Worm (Caenorhabditis elegans) whole organism, late embryonic: Measurements from ENCODE around the gene srh-131.

Experiments used
- C38D4.7 ChIP-seq: fragments of 200-800 bp; sonication (Bioruptor generic); optimal IDR thresholded peaks from 2 replicates; lab custom pipeline; 2018; ENCODE audit warnings: mild to moderate bottlenecking, missing genetic modification characterization, moderate library complexity, missing compliant biosample characterization
- F13H6.1 ChIP-seq: sonication (generic microtip); optimal IDR thresholded peaks from 2 replicates; lab custom pipeline; 2016; ENCODE audit warnings: missing genetic modification characterization, missing compliant biosample characterization
- K09A11.1 ChIP-seq: sonication (generic microtip); optimal IDR thresholded peaks from 2 replicates; lab custom pipeline; 2017; ENCODE audit warnings: antibody characterized with exemption, mild to moderate bottlenecking, missing genetic modification characterization, missing compliant biosample characterization; ENCODE audit not compliant: insufficient read depth
- Y22D7AL.16 ChIP-seq: sonication (generic microtip); optimal IDR thresholded peaks from 2 replicates; lab custom pipeline; 2016; ENCODE audit warnings: missing genetic modification characterization, missing compliant biosample characterization
- ceh-14 ChIP-seq: sonication (generic microtip); optimal IDR thresholded peaks from 2 replicates; lab custom pipeline; 2016; ENCODE audit warnings: missing genotype, missing genetic modification characterization, missing compliant biosample characterization
- ceh-18 ChIP-seq: sonication (generic microtip); optimal IDR thresholded peaks from 2 replicates; lab custom pipeline; 2016; ENCODE audit warnings: missing genetic modification characterization, missing compliant biosample characterization
- ceh-19 ChIP-seq: fragments of 200-800 bp; sonication (Bioruptor generic); optimal IDR thresholded peaks from 2 replicates; lab custom pipeline; 2018; ENCODE audit warnings: mild to moderate bottlenecking, missing genetic modification characterization, missing compliant biosample characterization
- ceh-22 ChIP-seq: sonication (generic microtip); optimal IDR thresholded peaks from 2 replicates; lab custom pipeline; 2017; ENCODE audit warnings: missing biosample characterization, missing genetic modification characterization
- ceh-24 ChIP-seq: sonication (generic microtip); optimal IDR thresholded peaks from 2 replicates; lab custom pipeline; 2016; ENCODE audit warnings: mild to moderate bottlenecking, missing genetic modification characterization, missing compliant biosample characterization
- ceh-30 ChIP-seq: fragments of 150-350 bp; optimal IDR thresholded peaks from 2 replicates; lab custom pipeline; 2014; ENCODE audit warnings: missing biosample characterization, missing genetic modification characterization
- ceh-31 ChIP-seq: sonication (generic microtip); optimal IDR thresholded peaks from 2 replicates; lab custom pipeline; 2016; ENCODE audit warnings: missing genetic modification characterization, missing compliant biosample characterization
- ceh-34 ChIP-seq: sonication (generic microtip); optimal IDR thresholded peaks from 2 replicates; lab custom pipeline; 2016; ENCODE audit warnings: mild to moderate bottlenecking, missing genetic modification characterization, missing compliant biosample characterization
- ceh-48 ChIP-seq: sonication (generic microtip); optimal IDR thresholded peaks from 2 replicates; lab custom pipeline; 2016; ENCODE audit warnings: missing genetic modification characterization, inconsistent platforms, missing compliant biosample characterization
- ceh-6 ChIP-seq: fragments of 200-800 bp; sonication (Bioruptor generic); optimal IDR thresholded peaks from 2 replicates; lab custom pipeline; 2018; ENCODE audit warnings: mild to moderate bottlenecking, missing genetic modification characterization, missing compliant biosample characterization
- dmd-4 ChIP-seq: sonication (generic microtip); optimal IDR thresholded peaks from 2 replicates; lab custom pipeline; 2016; ENCODE audit warnings: borderline replicate concordance, missing genetic modification characterization, missing compliant biosample characterization
- dve-1 ChIP-seq: sonication (generic microtip); optimal IDR thresholded peaks from 2 replicates; lab custom pipeline; 2017; ENCODE audit warnings: antibody characterized with exemption, mild to moderate bottlenecking, missing genetic modification characterization, missing compliant biosample characterization
- elt-2 ChIP-seq: sonication (generic microtip); optimal IDR thresholded peaks from 2 replicates; lab custom pipeline; 2016; ENCODE audit warnings: missing genetic modification reagents, missing genetic modification characterization, missing compliant biosample characterization
- ets-4 ChIP-seq: sonication (generic microtip); optimal IDR thresholded peaks from 2 replicates; lab custom pipeline; 2016; ENCODE audit warnings: missing genetic modification characterization, missing compliant biosample characterization
- eyg-1 ChIP-seq: sonication (generic microtip); optimal IDR thresholded peaks from 2 replicates; lab custom pipeline; 2016; ENCODE audit warnings: missing genotype, missing genetic modification characterization, missing compliant biosample characterization
- gmeb-2 ChIP-seq: sonication (generic microtip); optimal IDR thresholded peaks from 2 replicates; lab custom pipeline; 2016; ENCODE audit warnings: missing genetic modification characterization, inconsistent platforms, missing compliant biosample characterization
- hlh-13 ChIP-seq: fragments of 200-800 bp; sonication (Bioruptor generic); optimal IDR thresholded peaks from 2 replicates; lab custom pipeline; 2018; ENCODE audit warnings: mild to moderate bottlenecking, missing genetic modification characterization, missing compliant biosample characterization
- hlh-30 ChIP-seq: sonication (generic microtip); optimal IDR thresholded peaks from 2 replicates; lab custom pipeline; 2017; ENCODE audit warnings: antibody characterized with exemption, missing genetic modification characterization, missing compliant biosample characterization; ENCODE audit not compliant: insufficient read depth
- lin-11 ChIP-seq: fragments of 200-800 bp; sonication (Bioruptor generic); optimal IDR thresholded peaks from 2 replicates; lab custom pipeline; 2018; ENCODE audit warnings: mild to moderate bottlenecking, missing genetic modification characterization, missing compliant biosample characterization
- madf-2 ChIP-seq: sonication (generic microtip); optimal IDR thresholded peaks from 2 replicates; lab custom pipeline; 2017; ENCODE audit warnings: missing genetic modification characterization, missing compliant biosample characterization
- nfya-1 ChIP-seq: sonication (generic microtip); optimal IDR thresholded peaks from 2 replicates; lab custom pipeline; 2017; ENCODE audit warnings: missing genetic modification characterization, mild to moderate bottlenecking, missing compliant biosample characterization, antibody characterized with exemption, moderate library complexity
- nhr-232 ChIP-seq: sonication (generic microtip); optimal IDR thresholded peaks from 2 replicates; lab custom pipeline; 2016; ENCODE audit warnings: missing genetic modification characterization, missing compliant biosample characterization
- pag-3 ChIP-seq: sonication (generic microtip); optimal IDR thresholded peaks from 2 replicates; lab custom pipeline; 2016; ENCODE audit warnings: missing compliant biosample characterization, missing genetic modification characterization, borderline replicate concordance
- pat-9 ChIP-seq: fragments of 200-800 bp; sonication (Bioruptor generic); optimal IDR thresholded peaks from 2 replicates; lab custom pipeline; 2018; ENCODE audit warnings: mild to moderate bottlenecking, missing genetic modification characterization, moderate library complexity, missing compliant biosample characterization
- pax-1 ChIP-seq: fragments of 150-350 bp; optimal IDR thresholded peaks from 2 replicates; lab custom pipeline; 2014; ENCODE audit warnings: missing biosample characterization, missing genetic modification characterization
- pqm-1 ChIP-seq: sonication (generic microtip); optimal IDR thresholded peaks from 2 replicates; lab custom pipeline; 2016; ENCODE audit warnings: missing genetic modification characterization, missing compliant biosample characterization
- pros-1 ChIP-seq: fragments of 150-350 bp; optimal IDR thresholded peaks from 2 replicates; lab custom pipeline; 2014; ENCODE audit warnings: missing biosample characterization, missing genetic modification reagents, missing genetic modification characterization
- ref-2 ChIP-seq: sonication (generic microtip); optimal IDR thresholded peaks from 2 replicates; lab custom pipeline; 2016; ENCODE audit warnings: missing genetic modification characterization, missing compliant biosample characterization
- rnt-1 ChIP-seq: sonication (generic microtip); optimal IDR thresholded peaks from 2 replicates; lab custom pipeline; 2016; ENCODE audit warnings: missing genetic modification characterization, missing compliant biosample characterization
- sdc-2 ChIP-seq: sonication (generic microtip); optimal IDR thresholded peaks from 2 replicates; lab custom pipeline; 2016; ENCODE audit warnings: missing genotype, missing genetic modification characterization, missing compliant biosample characterization
- syd-9 ChIP-seq: sonication (generic microtip); optimal IDR thresholded peaks from 2 replicates; lab custom pipeline; 2016; ENCODE audit warnings: mild to moderate bottlenecking, missing genetic modification characterization, moderate library complexity, missing compliant biosample characterization
- tbx-2 ChIP-seq: sonication (generic microtip); optimal IDR thresholded peaks from 2 replicates; lab custom pipeline; 2016; ENCODE audit warnings: missing genetic modification characterization, missing compliant biosample characterization
- tbx-7 ChIP-seq: sonication (generic microtip); optimal IDR thresholded peaks from 2 replicates; lab custom pipeline; 2016; ENCODE audit warnings: missing genotype, missing genetic modification characterization, missing compliant biosample characterization
- ttx-3 ChIP-seq: sonication (generic microtip); optimal IDR thresholded peaks from 2 replicates; lab custom pipeline; 2016; ENCODE audit warnings: missing genetic modification reagents, missing genetic modification characterization, missing compliant biosample characterization
- unc-3 ChIP-seq, 2 experiments: fragments of 200-800 bp in 1 of 2; sonication (Bioruptor generic) in 1 of 2; sonication (generic microtip) in 1 of 2; conservative IDR thresholded peaks in 1 of 2; optimal IDR thresholded peaks in 1 of 2; 2 replicates each; pipeline versions ENCODE4 v1.3.6 to Lab custom; 2016 to 2022; ENCODE audit warnings: missing compliant biosample characterization in 2 of 2, missing genetic modification characterization in 2 of 2, missing genetic modification reagents in 1 of 2
- unc-42 ChIP-seq: sonication (generic microtip); optimal IDR thresholded peaks from 2 replicates; lab custom pipeline; 2016; ENCODE audit warnings: missing genotype, missing genetic modification characterization, missing compliant biosample characterization
- unc-55 ChIP-seq: sonication (generic microtip); optimal IDR thresholded peaks from 2 replicates; lab custom pipeline; 2017; ENCODE audit warnings: missing biosample characterization, missing genetic modification reagents, missing genetic modification characterization
- unc-86 ChIP-seq: sonication (generic microtip); optimal IDR thresholded peaks from 2 replicates; lab custom pipeline; 2016; ENCODE audit warnings: missing genetic modification characterization, missing compliant biosample characterization
- zip-5 ChIP-seq: sonication (generic microtip); optimal IDR thresholded peaks from 2 replicates; lab custom pipeline; 2016; ENCODE audit warnings: missing genetic modification characterization, missing compliant biosample characterization

srh-131 gene

ce11 chrV:17005189-17005588 lies at the start of gene srh-131:
srh-131 (plus strand) TSS chrV:17005489.
- TF ChIP-seq ttx-3 (tag; lab: Kevin White, UChicago) (no peak), F13H6.1 (tag; lab: Kevin White, UChicago) (no peak), ceh-24 (tag; lab: Kevin White, UChicago) (no peak), zip-5 (tag; lab: Kevin White, UChicago) (no peak), gmeb-2 (tag; lab: Kevin White, UChicago) (no peak), syd-9 (tag; lab: Kevin White, UChicago) (no peak), hlh-13 (no peak), nfya-1 (tag; lab: Kevin White, UChicago) (no peak), unc-3 (GFP tag; conservative IDR thresholded peaks at IDR 0.05; lab: Robert Waterston, UW) (no peak), unc-3 (tag; optimal IDR thresholded peaks at IDR 0.05; lab: Kevin White, UChicago) (no peak), ceh-22 (no peak), ceh-30 (tag; lab: Kevin White, UChicago) (no peak), dmd-4 (tag; lab: Kevin White, UChicago) (no peak), sdc-2 (tag; lab: Kevin White, UChicago) (no peak), pqm-1 (tag; lab: Kevin White, UChicago) (no peak)

- TF ChIP-seq nfya-1 (tag; lab: Kevin White, UChicago) (no peak), ceh-30 (tag; lab: Kevin White, UChicago) (no peak), ceh-24 (tag; lab: Kevin White, UChicago) (no peak), eyg-1 (tag; lab: Kevin White, UChicago) (no peak), ceh-48 (no peak), madf-2 (tag; lab: Kevin White, UChicago) (no peak), lin-11 (tag; lab: Kevin White, UChicago) (no peak), pat-9 (tag; lab: Kevin White, UChicago) (no peak), tbx-7 (tag; lab: Kevin White, UChicago) (no peak), ceh-18 (tag; lab: Kevin White, UChicago) (no peak), unc-86 (tag; lab: Kevin White, UChicago) (no peak), ets-4 (tag; lab: Kevin White, UChicago) (no peak), ttx-3 (tag; lab: Kevin White, UChicago) (no peak), pax-1 (tag; lab: Kevin White, UChicago) (no peak), dmd-4 (tag; lab: Kevin White, UChicago) (no peak)
These were observed 49.1 kb upstream of the srh-131 start, which contains the start of gene clec-239 for ce11 chrV:16956229-16956628. clec-239 (plus strand) TSS chrV:16956529.

ce11 chrV:16958975-16959374 lies 46.3 kb upstream of the srh-131 start:
- peak; percentile 84 for TF ChIP-seq nfya-1 (tag; lab: Kevin White, UChicago)
- no peak for TF ChIP-seq nhr-232 (tag; lab: Kevin White, UChicago)
- TF ChIP-seq, all 69 proteins: peak for 1

ce11 chrV:16965655-16966054 lies 39.6 kb upstream of the srh-131 start, which contains the start of gene efl-1:
efl-1 (minus strand) TSS chrV:16965675.
- TF ChIP-seq unc-55 (GFP tag; lab: Kevin White, UChicago) (peak; percentile 88), C38D4.7 (GFP tag; lab: Kevin White, UChicago) (no peak), ceh-31 (tag; lab: Kevin White, UChicago) (peak; percentile 58), ceh-6 (GFP tag; lab: Kevin White, UChicago) (no peak), ceh-48 (peak; percentile 9), ceh-19 (GFP tag; lab: Kevin White, UChicago) (peak; percentile 34), ceh-18 (tag; lab: Kevin White, UChicago) (peak; percentile 70), pros-1 (peak; percentile 58), K09A11.1 (peak; percentile 21), ets-4 (tag; lab: Kevin White, UChicago) (peak; percentile 17), elt-2 (peak; percentile 61), lin-11 (tag; lab: Kevin White, UChicago) (no peak), ceh-30 (tag; lab: Kevin White, UChicago) (no peak), rnt-1 (tag; lab: Kevin White, UChicago) (peak; percentile 78), ceh-34 (peak; percentile 56), tbx-2 (tag; lab: Kevin White, UChicago) (peak; percentile 52), pag-3 (tag; lab: Kevin White, UChicago) (no peak), unc-42 (tag; lab: Kevin White, UChicago) (peak; percentile 98), hlh-30 (tag; lab: Kevin White, UChicago) (peak; percentile 8), unc-3 (GFP tag; conservative IDR thresholded peaks at IDR 0.05; lab: Robert Waterston, UW) (no peak), unc-3 (tag; optimal IDR thresholded peaks at IDR 0.05; lab: Kevin White, UChicago) (no peak), tbx-7 (tag; lab: Kevin White, UChicago) (no peak), ref-2 (tag; lab: Kevin White, UChicago) (peak; percentile 66), nfya-1 (tag; lab: Kevin White, UChicago) (peak; percentile 86), Y22D7AL.16 (tag; lab: Kevin White, UChicago) (no peak), pqm-1 (tag; lab: Kevin White, UChicago) (peak; percentile 19), pax-1 (tag; lab: Kevin White, UChicago) (peak; percentile 94), ceh-14 (tag; lab: Kevin White, UChicago) (peak; percentile 77), dve-1 (tag; lab: Kevin White, UChicago) (peak; percentile 57)
